Fruit fly (Drosophila melanogaster) whole organism, prepupa: Measurements from ENCODE around the gene flr.

ENCODE experiments used
- CG10669 ChIP-seq: fragments of 200-800 bp; sonication (Bioruptor generic); optimal IDR thresholded peaks from 3 replicates; lab custom pipeline; 2018; ENCODE audit warnings: missing biosample characterization, mild to moderate bottlenecking, missing genetic modification characterization, moderate library complexity
- CG4318 ChIP-seq: fragments of 200-800 bp; sonication (Bioruptor generic); optimal IDR thresholded peaks from 3 replicates; lab custom pipeline; 2017; ENCODE audit warnings: missing biosample characterization, mild to moderate bottlenecking, missing genetic modification characterization
- CG7368 ChIP-seq: fragments of 200-800 bp; sonication (Bioruptor generic); optimal IDR thresholded peaks from 3 replicates; lab custom pipeline; 2016; ENCODE audit warnings: missing biosample characterization, missing genetic modification characterization
- CG8319 ChIP-seq: fragments of 200-800 bp; sonication (Bioruptor generic); optimal IDR thresholded peaks from 3 replicates; lab custom pipeline; 2016; ENCODE audit warnings: missing biosample characterization, missing genetic modification characterization
- CG8632 ChIP-seq: fragments of 200-800 bp; sonication (Bioruptor generic); optimal IDR thresholded peaks from 3 replicates; lab custom pipeline; 2016; ENCODE audit warnings: missing biosample characterization, missing genetic modification characterization
- Gug ChIP-seq: fragments of 200-800 bp; sonication (Bioruptor generic); IDR thresholded peaks from 2 replicates; pipeline ENCODE4 v1.3.6; 2022; ENCODE audit warnings: missing biosample characterization, missing genetic modification characterization
- Hr38 ChIP-seq: sonication (Bioruptor generic); optimal IDR thresholded peaks from 2 replicates; lab custom pipeline; 2016; ENCODE audit warnings: missing biosample characterization, missing genetic modification characterization
- Hr39 ChIP-seq: fragments of 200-800 bp; sonication (Bioruptor generic); optimal IDR thresholded peaks from 2 replicates; lab custom pipeline; 2016; ENCODE audit warnings: missing biosample characterization, missing genetic modification characterization
- Sox14 ChIP-seq: fragments of 200-800 bp; sonication (Bioruptor generic); optimal IDR thresholded peaks from 3 replicates; lab custom pipeline; 2016; ENCODE audit warnings: missing biosample characterization, missing genetic modification characterization
- cyc ChIP-seq: fragments of 200-800 bp; sonication (Bioruptor generic); optimal IDR thresholded peaks from 3 replicates; lab custom pipeline; 2016; ENCODE audit warnings: missing biosample characterization, missing genetic modification characterization
- dsx ChIP-seq: fragments of 200-800 bp; optimal IDR thresholded peaks from 3 replicates; lab custom pipeline; 2019; ENCODE audit warnings: missing biosample characterization, mild to moderate bottlenecking, missing genetic modification characterization, moderate library complexity; ENCODE audit not compliant: poor library complexity, severe bottlenecking
- eg ChIP-seq: fragments of 200-800 bp; sonication (Bioruptor generic); IDR thresholded peaks from 3 replicates; pipeline ENCODE4 v1.3.6; 2022; ENCODE audit warnings: missing biosample characterization, missing genetic modification characterization
- net ChIP-seq: fragments of 200-800 bp; sonication (Bioruptor generic); optimal IDR thresholded peaks from 3 replicates; lab custom pipeline; 2016; ENCODE audit warnings: missing biosample characterization, missing genetic modification characterization
- ss ChIP-seq, 2 experiments: fragments of 200-800 bp; sonication (Bioruptor generic); optimal IDR thresholded peaks; 2 replicates in 1 of 2; 3 replicates in 1 of 2; lab custom pipeline; 2017 to 2018; ENCODE audit warnings: mild to moderate bottlenecking in 2 of 2, missing biosample characterization in 2 of 2, missing genetic modification characterization in 2 of 2, moderate library complexity in 1 of 2

DNA sequence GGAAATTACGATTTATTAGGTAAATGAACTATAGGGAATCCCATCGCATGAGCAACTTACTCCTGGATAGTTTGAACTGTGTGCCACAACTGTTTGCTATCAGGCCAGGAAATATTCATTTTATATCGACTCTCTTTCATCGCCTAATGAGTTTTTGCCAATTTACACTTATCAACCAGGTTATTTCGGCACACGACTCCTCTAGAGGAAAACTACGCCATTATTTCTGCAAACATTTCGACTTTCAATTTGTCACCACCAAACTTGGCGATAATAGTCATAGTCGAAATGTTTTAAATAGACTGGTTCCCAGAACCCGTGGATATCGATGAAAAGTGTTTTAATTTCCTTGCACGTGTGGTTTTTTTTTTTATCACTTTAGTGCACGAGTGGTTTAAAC is 24.4 kb downstream of the flr start, which contains the start of gene CG10154:
- TF ChIP-seq Hr38 (GFP tag; lab: Kevin White, UChicago) (no peak), CG10669 (no peak), Hr39 (GFP tag; lab: Kevin White, UChicago) (no peak), dsx (GFP tag; lab: Kevin White, UChicago) (no peak), CG8319 (no peak), CG4318 (GFP tag; lab: Kevin White, UChicago) (no peak), cyc (GFP tag; lab: Kevin White, UChicago) (no peak), Gug (GFP tag; lab: Robert Waterston, UW) (no peak), net (GFP tag; lab: Kevin White, UChicago) (no peak), eg (GFP tag; lab: Robert Waterston, UW) (no peak), CG7368 (GFP tag; lab: Kevin White, UChicago) (no peak), ss (GFP tag; optimal IDR thresholded peaks at IDR 0.05; lab: Kevin White, UChicago) (no peak), CG8632 (GFP tag; lab: Kevin White, UChicago) (no peak), Sox14 (GFP tag; lab: Kevin White, UChicago) (no peak)
